Fruit fly (Drosophila melanogaster): ENCODE results near the gene CG14864.

CG14864 gene

DNA sequence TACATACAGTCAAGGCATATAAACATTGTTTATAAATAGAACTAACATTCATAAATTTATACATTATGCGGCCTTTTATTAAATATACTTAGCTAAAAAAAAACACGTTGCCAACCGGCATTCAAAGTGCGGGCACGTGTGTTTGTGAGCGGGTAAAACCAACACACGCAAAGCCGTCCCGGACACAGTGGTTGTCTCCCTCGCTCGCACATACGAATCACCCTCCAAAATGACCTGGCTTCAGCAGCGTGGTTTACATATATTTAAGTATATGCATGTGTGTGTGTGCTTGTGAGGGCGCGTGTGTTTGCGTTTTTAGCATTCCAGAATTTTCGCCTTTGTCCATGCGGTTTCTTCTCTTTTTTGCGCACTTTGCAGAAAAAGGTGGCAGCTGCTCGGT, 24.9 kb downstream of the CG14864 start:
- TF ChIP-seq CG30403 (GFP tag; optimal IDR thresholded peaks at IDR 0.05) (no peak), CG8478 (optimal IDR thresholded peaks at IDR 0.05) (peak; percentile 88), Sin3A (optimal IDR thresholded peaks at IDR 0.05) (no peak), CG33557 (GFP tag; optimal IDR thresholded peaks at IDR 0.05) (peak; percentile 8), ara (GFP tag; IDR thresholded peaks at IDR 0.05) (no peak), sqz (GFP tag; optimal IDR thresholded peaks at IDR 0.05) (peak; percentile 45), gcm (GFP tag; optimal IDR thresholded peaks at IDR 0.05) (peak; percentile 85), nerfin-1 (tag; optimal IDR thresholded peaks at IDR 0.05) (peak; percentile 56), al (GFP tag; IDR thresholded peaks at IDR 0.05) (no peak), CG10321 (GFP tag; IDR thresholded peaks at IDR 0.05) (peak; percentile 97), Med (GFP tag) (peak; percentile 53), Max (GFP tag; optimal IDR thresholded peaks at IDR 0.05) (peak; percentile 83), CG7271 (tag; optimal IDR thresholded peaks at IDR 0.05) (no peak), CG8290 (GFP tag; optimal IDR thresholded peaks at IDR 0.05) (no peak), CG8290 (tag; optimal IDR thresholded peaks at IDR 0.05) (peak in 1 of 2 experiments; percentile 29), tll (GFP tag; optimal IDR thresholded peaks at IDR 0.05) (peak in 1 of 2 experiments; percentile 16), vvl (GFP tag; IDR thresholded peaks at IDR 0.05) (0 out of 2 replicates have a peak, but pooled peaks have one; percentile 35), ftz-f1 (GFP tag; optimal IDR thresholded peaks at IDR 0.05) (peak; percentile 53), Dll (GFP tag; IDR thresholded peaks at IDR 0.05; ENCODE audit: partially characterized antibody) (peak; percentile 28; the same call in 1 of the 4 replicates), CG34422 (GFP tag; IDR thresholded peaks at IDR 0.05) (peak; percentile 93), HmgZ (tag; optimal IDR thresholded peaks at IDR 0.05) (peak; percentile 57), NFAT (GFP tag; IDR thresholded peaks at IDR 0.05) (peak; percentile 63; the same call in 1 of the 2 replicates), CG10543 (GFP tag; optimal IDR thresholded peaks at IDR 0.05) (peak; percentile 70), hbn (GFP tag; IDR thresholded peaks at IDR 0.05; ENCODE audit: partially characterized antibody) (no peak), cg (GFP tag; optimal IDR thresholded peaks at IDR 0.05) (peak; percentile 98), cwo (GFP tag; optimal IDR thresholded peaks at IDR 0.05) (peak; percentile 81), kah (GFP tag; optimal IDR thresholded peaks at IDR 0.05) (peak; percentile 29), odd (GFP tag; optimal IDR thresholded peaks at IDR 0.05) (no peak), CG8924 (tag; optimal IDR thresholded peaks at IDR 0.05) (peak; percentile 13), CG9932 (GFP tag; IDR thresholded peaks at IDR 0.05) (peak; percentile 28; the same call in 1 of the 2 replicates), CG13287 (GFP tag; IDR thresholded peaks at IDR 0.05; ENCODE audit: partially characterized antibody) (peak; percentile 36), amos (GFP tag; IDR thresholded peaks at IDR 0.05; ENCODE audit: partially characterized antibody) (peak; percentile 36; the same call in 1 of the 2 replicates), Kr (GFP tag; optimal IDR thresholded peaks at IDR 0.05) (peak; percentile 30), CG31365 (tag; optimal IDR thresholded peaks at IDR 0.05) (no peak), Spps (tag; optimal IDR thresholded peaks at IDR 0.05) (no peak), pho (GFP tag; optimal IDR thresholded peaks at IDR 0.05) (no peak), rib (GFP tag; IDR thresholded peaks at IDR 0.05) (peak; percentile 78), CG14014 (GFP tag; IDR thresholded peaks at IDR 0.05) (no peak), CHES-1-like (GFP tag; optimal IDR thresholded peaks at IDR 0.05) (peak; percentile 39), CG15514 (GFP tag; optimal IDR thresholded peaks at IDR 0.05) (peak; percentile 9), CG6791 (GFP tag; IDR thresholded peaks at IDR 0.05; ENCODE audit: partially characterized antibody) (0 out of 3 replicates have a peak, but pooled peaks have one; percentile 6), bbx (GFP tag; IDR thresholded peaks at IDR 0.05; ENCODE audit: partially characterized antibody) (peak; percentile 17; the same call in 1 of the 2 replicates), CG18619 (GFP tag; optimal IDR thresholded peaks at IDR 0.05) (no peak), Vsx1 (GFP tag; optimal IDR thresholded peaks at IDR 0.05) (no peak), lbe (GFP tag; optimal IDR thresholded peaks at IDR 0.05) (peak; percentile 30), CG13894 (tag; optimal IDR thresholded peaks at IDR 0.05) (peak; percentile 10), sd (tag; optimal IDR thresholded peaks at IDR 0.05) (peak; percentile 97), twi (tag; optimal IDR thresholded peaks at IDR 0.05) (peak; percentile 40), chinmo (GFP tag; IDR thresholded peaks at IDR 0.05; ENCODE audit: partially characterized antibody) (peak; percentile 84; the same call in 3 of the 4 replicates)

Measured in whole organism, embryonic.